Worm (Caenorhabditis elegans): ENCODE data around the gene plrg-1.

DNA sequence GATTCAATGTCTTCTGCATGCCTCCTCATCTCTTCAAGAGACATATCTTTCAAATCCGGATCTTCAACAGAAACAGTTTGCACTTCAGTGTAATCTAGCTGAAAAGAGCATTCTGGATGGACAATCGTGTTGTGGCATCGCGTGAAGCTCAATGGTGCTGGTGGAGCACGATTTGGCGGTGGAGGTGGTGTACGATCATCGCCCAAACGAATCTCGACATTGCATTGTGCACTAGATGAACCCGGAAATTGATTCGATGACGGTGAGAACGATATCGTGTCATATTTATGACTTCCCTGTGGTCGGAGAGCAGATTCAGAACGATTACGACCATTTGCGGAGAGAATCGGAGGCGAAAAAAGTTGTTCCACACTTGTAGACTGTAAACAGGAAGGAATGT lies 34.5 kb downstream of the plrg-1 start:
- TF ChIP-seq him-1 (tag; optimal IDR thresholded peaks at IDR 0.05) (no peak), dao-5 (tag; optimal IDR thresholded peaks at IDR 0.05) (no peak)

All from whole organism, L4/young adult.